Worm (Caenorhabditis elegans) whole organism, mixed stage, embryonic: ENCODE data around the gene C14B1.8.

ENCODE experiments used
- blmp-1 ChIP-seq: fragments of 150-350 bp; optimal IDR thresholded peaks from 2 replicates; lab custom pipeline; 2014; ENCODE audit warnings: missing biosample characterization, missing genetic modification characterization
- ham-2 ChIP-seq: fragments of 200-800 bp; sonication (Bioruptor generic); optimal IDR thresholded peaks from 2 replicates; lab custom pipeline; 2018; ENCODE audit warnings: mild to moderate bottlenecking, missing genetic modification characterization, missing compliant biosample characterization
- lin-13 ChIP-seq: fragments of 150-350 bp; optimal IDR thresholded peaks from 2 replicates; lab custom pipeline; 2014; ENCODE audit warnings: missing biosample characterization, missing genetic modification characterization
- mab-5 ChIP-seq: fragments of 150-350 bp; optimal IDR thresholded peaks from 2 replicates; lab custom pipeline; 2014; ENCODE audit warnings: missing biosample characterization, missing genetic modification characterization
- nhr-12 ChIP-seq: fragments of 150-350 bp; optimal IDR thresholded peaks from 2 replicates; lab custom pipeline; 2014; ENCODE audit warnings: missing biosample characterization, missing genetic modification characterization
- nhr-237 ChIP-seq: fragments of 150-350 bp; optimal IDR thresholded peaks from 2 replicates; lab custom pipeline; 2014; ENCODE audit warnings: missing biosample characterization, missing genetic modification characterization
- nhr-28 ChIP-seq: fragments of 150-350 bp; optimal IDR thresholded peaks from 2 replicates; lab custom pipeline; 2014; ENCODE audit warnings: missing biosample characterization, missing genetic modification characterization
- nhr-76 ChIP-seq: sonication (generic microtip); optimal IDR thresholded peaks from 2 replicates; lab custom pipeline; 2017; ENCODE audit warnings: missing biosample characterization, missing genetic modification characterization
- snpc-4 ChIP-seq: fragments of 150-350 bp; optimal IDR thresholded peaks from 2 replicates; lab custom pipeline; 2014; ENCODE audit warnings: missing biosample characterization, missing genetic modification characterization
- sptf-1 ChIP-seq: sonication (generic microtip); optimal IDR thresholded peaks from 2 replicates; lab custom pipeline; 2017; ENCODE audit warnings: mild to moderate bottlenecking, missing genetic modification characterization, moderate library complexity, missing compliant biosample characterization
- unc-120 ChIP-seq: sonication (generic microtip); optimal IDR thresholded peaks from 2 replicates; lab custom pipeline; 2017; ENCODE audit warnings: missing genetic modification characterization, missing compliant biosample characterization; ENCODE audit not compliant: poor library complexity, severe bottlenecking
- unc-39 ChIP-seq: fragments of 150-350 bp; optimal IDR thresholded peaks from 2 replicates; lab custom pipeline; 2014; ENCODE audit warnings: missing biosample characterization, missing genetic modification characterization

ce11 chrIII:3734007-3734406 is 14.5 kb upstream of the C14B1.8 start, which contains the start of gene F34D10.3:
- TF ChIP-seq nhr-76 (tag; lab: Kevin White, UChicago) = no peak
- no peak for TF ChIP-seq lin-13
- no peak for TF ChIP-seq ham-2 (GFP tag; lab: Kevin White, UChicago)
- no peak for TF ChIP-seq sptf-1
- TF ChIP-seq blmp-1 (tag; lab: Kevin White, UChicago) = no peak
- no peak for TF ChIP-seq nhr-28 (tag; lab: Kevin White, UChicago)
- TF ChIP-seq nhr-237 (tag; lab: Kevin White, UChicago) = no peak
- TF ChIP-seq mab-5 (tag; lab: Kevin White, UChicago) = no peak
- no peak for TF ChIP-seq nhr-12 (tag; lab: Kevin White, UChicago)
- no peak for TF ChIP-seq snpc-4 (tag; lab: Kevin White, UChicago)
- TF ChIP-seq unc-120 = no peak
- no peak for TF ChIP-seq unc-39 (tag; lab: Kevin White, UChicago)
